1 fruit fly cellular context compared by ENCODE assay signal in genomic region chr3L:17956369-17957007, dm6.
TF ChIP-seq lines count a peak whose summit lies in the region.

No protein-coding gene starts in this region.

TF ChIP-seq in whole organism, embryonic, 481 proteins besides CTCF, POLR2A, EP300 and RAD21 (continued from another document):
- peak; percentile 40 for TF ChIP-seq CG34376 (GFP tag; optimal IDR thresholded peaks at IDR 0.05; lab: Kevin White, UChicago)
- TF ChIP-seq chm (GFP tag; IDR thresholded peaks at IDR 0.05; lab: Robert Waterston, UW), result 0 out of 2 replicates have a peak, but pooled peaks have one; percentile 19
- no peak for TF ChIP-seq p53 (GFP tag; optimal IDR thresholded peaks at IDR 0.05; lab: Kevin White, UChicago)
- 0 out of 2 replicates have a peak, but pooled peaks have one; percentile 19 for TF ChIP-seq CG11085 (GFP tag; IDR thresholded peaks at IDR 0.05; lab: Robert Waterston, UW)
- TF ChIP-seq Dbx (GFP tag; IDR thresholded peaks at IDR 0.05; lab: Robert Waterston, UW), result peak; percentile 18; the same call in 1 of the 3 replicates
- no peak for TF ChIP-seq CG10209 (GFP tag; optimal IDR thresholded peaks at IDR 0.05; lab: Kevin White, UChicago)
- TF ChIP-seq CG31365 (tag; optimal IDR thresholded peaks at IDR 0.05; lab: Kevin White, UChicago), result no peak
- TF ChIP-seq abd-A (tag; optimal IDR thresholded peaks at IDR 0.05; lab: Kevin White, UChicago), result peak; percentile 85
- peak; percentile 44 for TF ChIP-seq CG10543 (GFP tag; optimal IDR thresholded peaks at IDR 0.05; lab: Kevin White, UChicago)
- peak in 1 of 2 experiments; percentile 25 for TF ChIP-seq Hr78 (GFP tag; optimal IDR thresholded peaks at IDR 0.05; lab: Kevin White, UChicago)
- no peak for TF ChIP-seq CG14860 (GFP tag; IDR thresholded peaks at IDR 0.05; lab: Robert Waterston, UW; ENCODE audit: partially characterized antibody)
- TF ChIP-seq Med (GFP tag; lab: Kevin White, UChicago), result peak; percentile 52
- peak; percentile 62 for TF ChIP-seq scrt (GFP tag; optimal IDR thresholded peaks at IDR 0.05; lab: Kevin White, UChicago)
- peak in 1 of 2 experiments; percentile 76 for TF ChIP-seq Eip74EF (GFP tag; optimal IDR thresholded peaks at IDR 0.05; lab: Kevin White, UChicago)
- no peak for TF ChIP-seq Mes4 (GFP tag; optimal IDR thresholded peaks at IDR 0.05; lab: Kevin White, UChicago)
- TF ChIP-seq crol (GFP tag; IDR thresholded peaks at IDR 0.05; lab: Robert Waterston, UW), result peak; percentile 33; the same call in 1 of the 2 replicates
- peak; percentile 17 for TF ChIP-seq Hmr (GFP tag; optimal IDR thresholded peaks at IDR 0.05; lab: Kevin White, UChicago)
- no peak for TF ChIP-seq Xrp1 (GFP tag; IDR thresholded peaks at IDR 0.05; lab: Robert Waterston, UW)
- TF ChIP-seq CG13894 (tag; optimal IDR thresholded peaks at IDR 0.05; lab: Kevin White, UChicago), result peak; percentile 33
- TF ChIP-seq Neu2 (GFP tag; optimal IDR thresholded peaks at IDR 0.05; lab: Kevin White, UChicago; ENCODE audit: borderline replicate concordance), result no peak
- TF ChIP-seq Nf-YA (GFP tag; IDR thresholded peaks at IDR 0.05; lab: Robert Waterston, UW), result no peak
